Fruit fly (Drosophila melanogaster): Measurements from ENCODE around the gene CG7255.

Gene CG7255

dm6 chr3L:15305036-15305613, 1.1 kb downstream of the CG7255 start (continued):
- TF ChIP-seq Bdp1 (GFP tag; optimal IDR thresholded peaks at IDR 0.05) = no peak
- TF ChIP-seq Elba2 (GFP tag; optimal IDR thresholded peaks at IDR 0.05) = no peak
- TF ChIP-seq tap (tag; optimal IDR thresholded peaks at IDR 0.05) = no peak
- no peak for TF ChIP-seq ems (GFP tag; optimal IDR thresholded peaks at IDR 0.05)
- TF ChIP-seq zfh2 (GFP tag; optimal IDR thresholded peaks at IDR 0.05) = no peak
- no peak for TF ChIP-seq CG33213 (GFP tag; optimal IDR thresholded peaks at IDR 0.05)
- peak; percentile 58 for TF ChIP-seq sug (tag; optimal IDR thresholded peaks at IDR 0.05)
- no peak for TF ChIP-seq Hmx (GFP tag; optimal IDR thresholded peaks at IDR 0.05)
- no peak for TF ChIP-seq Xbp1 (GFP tag; optimal IDR thresholded peaks at IDR 0.05)
- TF ChIP-seq ro (GFP tag; IDR thresholded peaks at IDR 0.05) = no peak
- peak; percentile 12; the same call in 1 of the 2 replicates for TF ChIP-seq sisA (GFP tag; IDR thresholded peaks at IDR 0.05)
- no peak for TF ChIP-seq CG4707 (GFP tag; optimal IDR thresholded peaks at IDR 0.05)
- TF ChIP-seq CG1024 (GFP tag; IDR thresholded peaks at IDR 0.05) = no peak
- no peak for TF ChIP-seq HmgZ (tag; optimal IDR thresholded peaks at IDR 0.05)
- no peak for TF ChIP-seq cato (GFP tag; optimal IDR thresholded peaks at IDR 0.05; ENCODE audit: borderline replicate concordance)
- TF ChIP-seq pum (GFP tag; optimal IDR thresholded peaks at IDR 0.05) = no peak
- TF ChIP-seq TFAM (GFP tag; optimal IDR thresholded peaks at IDR 0.05) = no peak
- TF ChIP-seq Dp (GFP tag; optimal IDR thresholded peaks at IDR 0.05) = no peak
- TF ChIP-seq pfk (GFP tag; optimal IDR thresholded peaks at IDR 0.05) = no peak
- peak in 1 of 3 experiments; percentile 46 for TF ChIP-seq lola (GFP tag; optimal IDR thresholded peaks at IDR 0.05)
- no peak for TF ChIP-seq CG4617 (GFP tag; optimal IDR thresholded peaks at IDR 0.05; ENCODE audit: borderline replicate concordance)
- no peak for TF ChIP-seq CG6813 (GFP tag; optimal IDR thresholded peaks at IDR 0.05)
- TF ChIP-seq Ada2b (GFP tag; IDR thresholded peaks at IDR 0.05) = no peak
- no peak for TF ChIP-seq HHEX (GFP tag; optimal IDR thresholded peaks at IDR 0.05)
- no peak for TF ChIP-seq CG8290 (GFP tag; optimal IDR thresholded peaks at IDR 0.05)
- peak in 1 of 2 experiments; percentile 31 for TF ChIP-seq CG8290 (tag; optimal IDR thresholded peaks at IDR 0.05)
- TF ChIP-seq dmrt99B (tag; optimal IDR thresholded peaks at IDR 0.05) = no peak
- TF ChIP-seq Sin3A (optimal IDR thresholded peaks at IDR 0.05) = no peak
- TF ChIP-seq luna (GFP tag; optimal IDR thresholded peaks at IDR 0.05) = no peak
- TF ChIP-seq Lim3 (GFP tag; IDR thresholded peaks at IDR 0.05) = no peak
- TF ChIP-seq CG17361 (GFP tag; IDR thresholded peaks at IDR 0.05) = peak; percentile 54; the same call in 1 of the 3 replicates
- no peak for TF ChIP-seq Bgb (GFP tag; IDR thresholded peaks at IDR 0.05; ENCODE audit: partially characterized antibody)
- TF ChIP-seq CG9215 (GFP tag; IDR thresholded peaks at IDR 0.05) = no peak
- no peak for TF ChIP-seq lov (optimal IDR thresholded peaks at IDR 0.05)
- no peak for TF ChIP-seq lov (GFP tag; IDR thresholded peaks at IDR 0.05)
- TF ChIP-seq CG2875 (GFP tag; optimal IDR thresholded peaks at IDR 0.05) = no peak
- TF ChIP-seq Lhr (GFP tag; optimal IDR thresholded peaks at IDR 0.05) = no peak
- no peak for TF ChIP-seq aop (GFP tag; IDR thresholded peaks at IDR 0.05)
- TF ChIP-seq Drgx (GFP tag; IDR thresholded peaks at IDR 0.05) = no peak
- no peak for TF ChIP-seq Hey (tag; optimal IDR thresholded peaks at IDR 0.05)
- no peak for TF ChIP-seq gro (GFP tag; optimal IDR thresholded peaks at IDR 0.05)
- no peak for TF ChIP-seq slou (GFP tag; optimal IDR thresholded peaks at IDR 0.05)
- TF ChIP-seq CG42726 (GFP tag; IDR thresholded peaks at IDR 0.05; ENCODE audit: partially characterized antibody) = no peak
- no peak for TF ChIP-seq CG18011 (GFP tag; optimal IDR thresholded peaks at IDR 0.05)
- no peak for TF ChIP-seq al (GFP tag; IDR thresholded peaks at IDR 0.05)
- no peak for TF ChIP-seq Asciz (GFP tag; optimal IDR thresholded peaks at IDR 0.05)
- no peak for TF ChIP-seq run (tag; optimal IDR thresholded peaks at IDR 0.05)
- no peak for TF ChIP-seq CG3065 (GFP tag; optimal IDR thresholded peaks at IDR 0.05)
- no peak for TF ChIP-seq CG10274 (GFP tag; optimal IDR thresholded peaks at IDR 0.05)
- TF ChIP-seq ssp (GFP tag; IDR thresholded peaks at IDR 0.05) = no peak
- no peak for TF ChIP-seq ind (GFP tag; optimal IDR thresholded peaks at IDR 0.05)
- no peak for TF ChIP-seq CG31388 (GFP tag; optimal IDR thresholded peaks at IDR 0.05)

Measured in whole organism, embryonic.